Worm (Caenorhabditis elegans) whole organism, mixed stage, embryonic: ENCODE data around the gene Y82E9BL.3.

Experiments used
- mab-5 ChIP-seq: fragments of 150-350 bp; optimal IDR thresholded peaks from 2 replicates; lab custom pipeline; 2014; ENCODE audit warnings: missing biosample characterization, missing genetic modification characterization
- mls-2 ChIP-seq: sonication (generic microtip); optimal IDR thresholded peaks from 2 replicates; lab custom pipeline; 2016; ENCODE audit warnings: mild to moderate bottlenecking, missing genetic modification characterization, moderate library complexity, missing compliant biosample characterization
- nhr-237 ChIP-seq: fragments of 150-350 bp; optimal IDR thresholded peaks from 2 replicates; lab custom pipeline; 2014; ENCODE audit warnings: missing biosample characterization, missing genetic modification characterization
- snpc-4 ChIP-seq: fragments of 150-350 bp; optimal IDR thresholded peaks from 2 replicates; lab custom pipeline; 2014; ENCODE audit warnings: missing biosample characterization, missing genetic modification characterization

DNA sequence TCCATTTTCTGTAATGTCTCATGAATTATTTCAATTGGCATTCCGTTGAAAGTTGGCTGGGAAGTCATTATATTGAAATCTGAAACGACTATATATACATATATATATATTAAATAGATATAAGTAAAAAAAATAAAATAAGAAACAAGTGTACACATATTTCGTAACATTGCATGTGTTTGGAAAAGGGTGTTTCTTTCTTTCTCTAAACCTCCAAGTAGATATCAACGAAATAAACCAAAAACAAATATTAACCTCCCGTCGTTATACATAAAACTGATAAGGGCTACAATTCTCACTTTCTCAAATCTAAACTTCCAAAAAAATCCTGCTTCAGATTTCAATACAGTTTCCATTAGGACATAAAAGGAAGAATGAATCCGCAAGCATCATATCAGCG is 42.4 kb downstream of the Y82E9BL.3 start, which contains the start of gene fbxa-79:
- TF ChIP-seq nhr-237 (tag; lab: Kevin White, UChicago) (no peak), mls-2 (tag; lab: Kevin White, UChicago) (no peak), mab-5 (no peak), snpc-4 (tag; lab: Kevin White, UChicago) (no peak)
